Worm (Caenorhabditis elegans) whole organism, early embryonic: ENCODE measurements around the gene fbxb-98.

Experiments used
- B0310.2 ChIP-seq: sonication (generic microtip); optimal IDR thresholded peaks from 2 replicates; lab custom pipeline; 2016; ENCODE audit warnings: mild to moderate bottlenecking, missing genetic modification characterization, missing compliant biosample characterization
- F13C5.2 ChIP-seq: sonication (generic microtip); optimal IDR thresholded peaks from 2 replicates; lab custom pipeline; 2017; ENCODE audit warnings: mild to moderate bottlenecking, missing genetic modification characterization, inconsistent platforms, missing compliant biosample characterization
- ama-1 ChIP-seq: fragments of 150-350 bp; optimal IDR thresholded peaks from 2 replicates; lab custom pipeline; 2014
- flt-1 ChIP-seq: fragments of 200-800 bp; sonication (Bioruptor generic); IDR thresholded peaks from 2 replicates; pipeline ENCODE4 v1.3.6; 2022; ENCODE audit warnings: missing genetic modification characterization, missing compliant biosample characterization
- hmbx-1 ChIP-seq: sonication (generic microtip); optimal IDR thresholded peaks from 2 replicates; lab custom pipeline; 2016; ENCODE audit warnings: mild to moderate bottlenecking, missing genetic modification characterization, missing compliant biosample characterization
- hmg-4 ChIP-seq: fragments of 200-800 bp; sonication (Bioruptor generic); optimal IDR thresholded peaks from 2 replicates; lab custom pipeline; 2018; ENCODE audit warnings: mild to moderate bottlenecking, missing genetic modification characterization, missing compliant biosample characterization
- hnd-1 ChIP-seq: sonication (generic microtip); optimal IDR thresholded peaks from 2 replicates; lab custom pipeline; 2016; ENCODE audit warnings: missing genetic modification characterization, missing compliant biosample characterization
- pes-1 ChIP-seq: fragments of 200-800 bp; sonication (Bioruptor generic); IDR thresholded peaks from 2 replicates; pipeline ENCODE4 v1.3.6; 2022; ENCODE audit warnings: missing genetic modification reagents, missing genetic modification characterization, missing compliant biosample characterization
- scrt-1 ChIP-seq: fragments of 200-800 bp; sonication (Bioruptor generic); IDR thresholded peaks from 2 replicates; pipeline ENCODE4 v1.3.6; 2022; ENCODE audit warnings: missing genetic modification characterization, missing compliant biosample characterization
- sea-1 ChIP-seq: fragments of 200-800 bp; sonication (Bioruptor generic); conservative IDR thresholded peaks from 2 replicates; pipeline ENCODE4 v1.3.6; 2022; ENCODE audit warnings: missing genetic modification characterization, missing compliant biosample characterization
- tbx-11 ChIP-seq: fragments of 200-800 bp; sonication (Bioruptor generic); IDR thresholded peaks from 2 replicates; pipeline ENCODE4 v1.3.6; 2022; ENCODE audit warnings: missing genetic modification characterization, missing compliant biosample characterization
- tra-4 ChIP-seq: sonication (generic microtip); optimal IDR thresholded peaks from 2 replicates; lab custom pipeline; 2017; ENCODE audit warnings: missing genetic modification characterization, missing compliant biosample characterization

DNA sequence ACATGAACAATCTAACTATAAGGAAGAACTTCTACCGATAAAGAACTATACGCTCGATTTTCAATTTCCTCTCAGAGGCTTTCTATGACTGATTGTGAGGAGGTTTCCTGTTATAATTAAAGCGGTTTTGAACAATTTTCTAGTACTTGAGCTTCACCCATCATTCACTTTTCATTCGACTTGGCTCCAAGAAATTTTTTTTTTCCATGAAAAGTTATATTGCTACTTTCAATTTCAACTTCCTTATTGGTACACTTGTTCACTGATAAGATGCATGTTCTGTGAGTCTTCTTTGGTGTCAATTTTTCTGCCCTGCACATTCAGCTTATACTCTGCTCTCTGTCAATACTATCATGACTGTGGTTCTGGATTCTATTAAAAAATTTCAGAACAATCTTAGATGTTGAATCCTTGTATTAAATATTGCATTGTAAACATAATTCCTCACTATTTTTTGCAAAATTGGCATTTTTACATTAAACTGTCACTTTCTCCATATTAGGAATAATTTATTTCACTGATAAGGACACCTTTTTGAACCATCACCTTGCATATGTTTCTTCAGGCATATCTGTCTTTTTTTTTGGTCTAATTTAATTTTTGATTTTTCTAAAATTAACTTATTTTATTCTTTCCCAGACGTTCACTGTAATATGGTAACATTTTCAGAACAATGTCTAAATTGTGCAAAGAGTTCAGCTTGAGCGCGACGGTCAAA, 8.6 kb downstream of the fbxb-98 start, which contains the start of gene math-10:
- TF ChIP-seq ama-1 (lab: Kevin White, UChicago) (no peak), tra-4 (no peak), hmg-4 (no peak), scrt-1 (GFP tag; lab: Robert Waterston, UW) (no peak), B0310.2 (tag; lab: Kevin White, UChicago) (no peak), pes-1 (GFP tag; lab: Robert Waterston, UW) (no peak), sea-1 (no peak), flt-1 (GFP tag; lab: Robert Waterston, UW) (no peak), tbx-11 (GFP tag; lab: Robert Waterston, UW) (no peak), F13C5.2 (tag; lab: Kevin White, UChicago) (no peak), hmbx-1 (tag; lab: Kevin White, UChicago) (no peak), hnd-1 (tag; lab: Kevin White, UChicago) (no peak)
